Worm (Caenorhabditis elegans) whole organism, L3 larva: ENCODE results near the gene F47G3.3.

Experiments used
- R02D3.7 ChIP-seq: fragments of 150-350 bp; optimal IDR thresholded peaks from 2 replicates; lab custom pipeline; 2014; ENCODE audit warnings: missing biosample characterization, missing genetic modification characterization
- ZK546.5 ChIP-seq: sonication (generic microtip); optimal IDR thresholded peaks from 2 replicates; lab custom pipeline; 2017; ENCODE audit warnings: missing biosample characterization, missing genetic modification characterization
- aly-2 ChIP-seq: fragments of 150-350 bp; optimal IDR thresholded peaks from 2 replicates; lab custom pipeline; 2014; ENCODE audit warnings: missing biosample characterization, missing genetic modification characterization
- ceh-28 ChIP-seq: fragments of 150-350 bp; optimal IDR thresholded peaks from 2 replicates; lab custom pipeline; 2014; ENCODE audit warnings: missing biosample characterization, missing genetic modification reagents, missing genetic modification characterization
- ceh-82 ChIP-seq: fragments of 150-350 bp; optimal IDR thresholded peaks from 2 replicates; lab custom pipeline; 2014; ENCODE audit warnings: missing biosample characterization, missing genetic modification characterization
- ceh-9 ChIP-seq: sonication (generic microtip); optimal IDR thresholded peaks from 2 replicates; lab custom pipeline; 2018; ENCODE audit warnings: missing biosample characterization, missing genetic modification characterization
- daf-12 ChIP-seq: fragments of 150-350 bp; optimal IDR thresholded peaks from 2 replicates; lab custom pipeline; 2014; ENCODE audit warnings: missing biosample characterization, missing genetic modification reagents, missing genetic modification characterization
- egl-27 ChIP-seq: sonication (generic microtip); optimal IDR thresholded peaks from 4 replicates; lab custom pipeline; 2017; ENCODE audit warnings: missing biosample characterization, missing genetic modification reagents, missing genetic modification characterization
- egl-5 ChIP-seq: fragments of 150-350 bp; optimal IDR thresholded peaks from 2 replicates; lab custom pipeline; 2017; ENCODE audit warnings: missing biosample characterization, missing genetic modification reagents, missing genetic modification characterization, inconsistent platforms
- elt-2 ChIP-seq: sonication (generic microtip); optimal IDR thresholded peaks from 2 replicates; lab custom pipeline; 2016; ENCODE audit warnings: missing genetic modification reagents, mild to moderate bottlenecking, missing genetic modification characterization, missing compliant biosample characterization
- eor-1 ChIP-seq, 2 experiments: fragments of 150-350 bp; optimal IDR thresholded peaks; 2 replicates each; lab custom pipeline; 2014 to 2018; ENCODE audit warnings: missing biosample characterization in 2 of 2, missing genetic modification characterization in 2 of 2
- fkh-10 ChIP-seq: sonication (generic microtip); optimal IDR thresholded peaks from 2 replicates; lab custom pipeline; 2017; ENCODE audit warnings: missing biosample characterization, missing genetic modification reagents, missing genetic modification characterization
- hmg-11 ChIP-seq: sonication (generic microtip); optimal IDR thresholded peaks from 2 replicates; lab custom pipeline; 2016; ENCODE audit warnings: missing genetic modification characterization, missing compliant biosample characterization
- jun-1 ChIP-seq: fragments of 150-350 bp; optimal IDR thresholded peaks from 2 replicates; lab custom pipeline; 2014; ENCODE audit warnings: missing biosample characterization, missing genetic modification reagents, missing genetic modification characterization
- lin-15B ChIP-seq: fragments of 150-350 bp; optimal IDR thresholded peaks from 2 replicates; lab custom pipeline; 2014; ENCODE audit warnings: missing biosample characterization, missing genetic modification characterization
- lin-39 ChIP-seq: fragments of 150-350 bp; optimal IDR thresholded peaks from 2 replicates; lab custom pipeline; 2018; ENCODE audit warnings: missing biosample characterization, missing genetic modification reagents, missing genetic modification characterization
- lsy-12 ChIP-seq: sonication (generic microtip); optimal IDR thresholded peaks from 2 replicates; lab custom pipeline; 2016; ENCODE audit warnings: mild to moderate bottlenecking, missing genetic modification characterization, missing compliant biosample characterization
- mdl-1 ChIP-seq: fragments of 150-350 bp; optimal IDR thresholded peaks from 2 replicates; lab custom pipeline; 2014; ENCODE audit warnings: missing biosample characterization, missing genetic modification characterization
- mml-1 ChIP-seq: fragments of 150-350 bp; sonication (generic microtip); optimal IDR thresholded peaks from 3 replicates; lab custom pipeline; 2014; ENCODE audit warnings: missing biosample characterization, missing genetic modification characterization
- nfya-1 ChIP-seq: sonication (generic microtip); optimal IDR thresholded peaks from 2 replicates; lab custom pipeline; 2017; ENCODE audit warnings: missing genetic modification characterization, mild to moderate bottlenecking, missing compliant biosample characterization, antibody characterized with exemption, moderate library complexity; ENCODE audit not compliant: insufficient read depth
- nhr-11 ChIP-seq: fragments of 150-350 bp; optimal IDR thresholded peaks from 2 replicates; lab custom pipeline; 2014; ENCODE audit warnings: missing biosample characterization, missing genetic modification characterization
- nhr-23 ChIP-seq: fragments of 150-350 bp; optimal IDR thresholded peaks from 2 replicates; lab custom pipeline; 2014; ENCODE audit warnings: missing biosample characterization, missing genetic modification reagents, missing genetic modification characterization
- nhr-237 ChIP-seq: fragments of 150-350 bp; optimal IDR thresholded peaks from 2 replicates; lab custom pipeline; 2014; ENCODE audit warnings: missing biosample characterization, missing genetic modification characterization
- nhr-25 ChIP-seq: sonication (generic microtip); optimal IDR thresholded peaks from 2 replicates; lab custom pipeline; 2017; ENCODE audit warnings: missing biosample characterization, missing genetic modification characterization
- nhr-28 ChIP-seq: fragments of 150-350 bp; optimal IDR thresholded peaks from 2 replicates; lab custom pipeline; 2014; ENCODE audit warnings: missing biosample characterization, missing genetic modification characterization
- nhr-43 ChIP-seq: sonication (generic microtip); optimal IDR thresholded peaks from 2 replicates; lab custom pipeline; 2016; ENCODE audit warnings: mild to moderate bottlenecking, missing genetic modification characterization, missing compliant biosample characterization; ENCODE audit not compliant: poor library complexity, severe bottlenecking
- nhr-77 ChIP-seq: fragments of 150-350 bp; optimal IDR thresholded peaks from 2 replicates; lab custom pipeline; 2014; ENCODE audit warnings: missing biosample characterization, missing genetic modification characterization
- pha-4 ChIP-seq: fragments of 150-350 bp; optimal IDR thresholded peaks from 2 replicates; lab custom pipeline; 2014; ENCODE audit warnings: missing biosample characterization, missing genetic modification reagents, missing genetic modification characterization
- pqm-1 ChIP-seq: fragments of 150-350 bp; optimal IDR thresholded peaks from 2 replicates; lab custom pipeline; 2017; ENCODE audit warnings: missing biosample characterization, missing genetic modification characterization, inconsistent platforms
- skn-1 ChIP-seq: fragments of 150-350 bp; optimal IDR thresholded peaks from 2 replicates; lab custom pipeline; 2014; ENCODE audit warnings: missing biosample characterization, missing genetic modification characterization
- snpc-4 ChIP-seq: fragments of 150-350 bp; optimal IDR thresholded peaks from 2 replicates; lab custom pipeline; 2014; ENCODE audit warnings: missing biosample characterization, missing genetic modification characterization
- tbx-2 ChIP-seq: sonication (generic microtip); optimal IDR thresholded peaks from 2 replicates; lab custom pipeline; 2016; ENCODE audit warnings: mild to moderate bottlenecking, missing genetic modification characterization, missing compliant biosample characterization
- unc-62 ChIP-seq: fragments of 150-350 bp; sonication (generic microtip); optimal IDR thresholded peaks from 4 replicates; lab custom pipeline; 2014; ENCODE audit warnings: missing biosample characterization, missing genetic modification reagents, missing genetic modification characterization
- zag-1 ChIP-seq: fragments of 150-350 bp; optimal IDR thresholded peaks from 2 replicates; lab custom pipeline; 2014; ENCODE audit warnings: missing biosample characterization, missing genetic modification characterization
- ztf-11 ChIP-seq: fragments of 150-350 bp; optimal IDR thresholded peaks from 2 replicates; lab custom pipeline; 2014; ENCODE audit warnings: missing biosample characterization, missing genetic modification characterization
- ztf-4 ChIP-seq: fragments of 150-350 bp; optimal IDR thresholded peaks from 2 replicates; lab custom pipeline; 2014; ENCODE audit warnings: missing biosample characterization, missing genetic modification characterization

The F47G3.3 gene

DNA sequence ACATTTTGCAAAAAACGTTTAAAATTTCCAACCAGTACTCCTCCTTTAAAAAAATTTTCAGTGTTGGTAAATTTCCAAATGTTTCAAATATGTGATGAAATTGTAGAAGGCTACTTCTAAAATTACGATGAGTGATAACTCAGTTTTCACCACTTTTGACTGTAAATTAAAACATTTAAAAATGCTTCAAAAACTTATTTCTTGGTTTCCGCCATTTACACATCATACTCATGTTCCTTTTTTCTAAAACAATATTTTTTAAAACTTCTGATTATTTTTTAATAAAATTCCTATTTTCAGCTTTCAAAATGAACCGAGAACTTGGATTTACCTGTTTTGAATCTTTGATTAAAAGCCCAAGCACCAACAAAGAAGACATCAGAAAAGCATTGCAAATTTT, 27.9 kb downstream of the F47G3.3 start, which contains the start of gene C43H6.4:
Gene C43H6.4 (plus strand): TSS at position 301 of the 400 bp plus-strand sequence.
- TF ChIP-seq ceh-9 (tag; lab: Kevin White, UChicago) (no peak), pha-4 (tag; lab: Kevin White, UChicago) (no peak), eor-1 (tag; optimal IDR thresholded peaks at IDR 0.05; lab: Kevin White, UChicago) (no peak), R02D3.7 (tag; lab: Kevin White, UChicago) (no peak), hmg-11 (tag; lab: Kevin White, UChicago) (no peak), jun-1 (tag; lab: Kevin White, UChicago) (no peak), egl-5 (no peak), ceh-28 (tag; lab: Kevin White, UChicago) (no peak), nhr-43 (tag; lab: Kevin White, UChicago) (no peak), lsy-12 (tag; lab: Kevin White, UChicago) (no peak), lin-15B (tag; lab: Kevin White, UChicago) (no peak)

DNA sequence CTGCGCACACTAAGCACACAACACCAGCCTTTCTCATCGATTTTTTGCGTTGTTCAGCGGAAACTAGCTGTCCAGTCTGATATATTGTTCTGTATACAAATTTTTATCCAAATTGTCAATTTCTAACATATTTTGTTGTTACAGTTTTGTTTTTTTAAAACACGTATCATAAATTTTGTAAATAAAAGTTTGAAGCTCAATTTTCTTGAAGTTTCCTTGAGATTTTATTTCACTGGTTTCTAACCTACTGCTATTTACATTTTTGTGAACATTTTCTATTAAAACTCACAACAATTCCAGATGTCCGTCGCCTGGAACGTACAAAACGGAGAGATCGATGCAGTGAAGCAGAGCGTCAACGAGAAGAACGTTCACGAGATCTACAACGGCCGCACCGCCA, 31.4 kb downstream of the F47G3.3 start, which contains the start of gene mtpn-1:
Gene mtpn-1 (plus strand): TSS at position 301 of the 400 bp plus-strand sequence.
- no peak for TF ChIP-seq ceh-82 (tag; lab: Kevin White, UChicago)
- no peak for TF ChIP-seq aly-2 (tag; lab: Kevin White, UChicago)
- no peak for TF ChIP-seq nhr-11 (tag; lab: Kevin White, UChicago)
- no peak for TF ChIP-seq nfya-1
- no peak for TF ChIP-seq egl-27 (tag; lab: Kevin White, UChicago)
- no peak for TF ChIP-seq tbx-2
- no peak for TF ChIP-seq lin-39 (tag; lab: Kevin White, UChicago)
- TF ChIP-seq skn-1 (tag; lab: Kevin White, UChicago), result no peak

DNA sequence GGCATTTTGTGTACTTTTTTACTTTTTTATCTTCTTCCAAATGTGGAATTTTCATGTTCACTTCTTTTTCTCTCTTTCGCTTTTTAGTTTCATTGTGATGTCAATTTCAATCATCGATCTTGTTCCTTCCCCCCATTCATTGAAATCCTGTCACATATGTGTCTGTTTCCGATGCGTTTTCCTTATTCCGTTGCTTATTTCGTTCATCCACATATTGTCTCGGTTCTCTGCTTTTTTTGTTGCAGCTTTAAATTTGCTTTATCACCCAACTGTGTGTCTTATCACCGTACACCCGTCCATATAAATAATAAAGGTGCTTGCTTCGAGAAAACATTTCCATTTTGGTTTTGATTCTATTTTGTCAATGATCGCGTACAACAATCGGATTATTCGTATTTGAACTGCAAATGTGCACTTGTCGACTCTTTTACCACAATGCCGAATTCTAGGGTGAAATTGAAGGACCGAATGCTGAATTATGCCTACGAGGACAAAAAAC, 33.5 kb downstream of the F47G3.3 start, which contains the start of the genes C43H6.12 and trpp-12:
Gene C43H6.12 (plus strand): TSS at position 365 of the 499 bp plus-strand sequence.
Gene trpp-12 (plus strand): TSS at position 449 of the 499 bp plus-strand sequence.
- TF ChIP-seq elt-2 (peak; percentile 9), snpc-4 (tag; lab: Kevin White, UChicago) (no peak), lsy-12 (tag; lab: Kevin White, UChicago) (no peak)

DNA sequence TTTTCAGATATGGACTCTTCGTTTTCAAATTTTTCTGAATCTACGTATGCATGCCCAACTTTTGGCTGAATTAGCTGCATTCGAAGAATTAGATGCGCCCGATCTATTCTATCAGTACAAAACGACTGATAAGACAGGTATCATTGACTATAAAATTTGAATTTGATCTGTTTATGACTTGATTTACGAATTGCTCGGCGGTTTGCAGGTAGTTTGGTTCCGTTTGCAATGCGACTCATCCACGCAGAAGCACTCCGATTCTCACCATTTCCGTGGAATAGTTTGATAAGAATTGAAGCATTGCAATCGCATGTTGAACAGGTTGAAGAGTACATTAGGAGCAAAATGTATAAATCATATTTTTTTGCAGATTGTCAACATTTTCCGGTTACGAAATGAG, 35.2 kb downstream of the F47G3.3 start:
- TF ChIP-seq unc-62 (GFP tag; lab: Kevin White, UChicago), result no peak
- TF ChIP-seq elt-2, result peak; percentile 68
- TF ChIP-seq pqm-1 (tag; lab: Kevin White, UChicago), result peak; percentile 11

DNA sequence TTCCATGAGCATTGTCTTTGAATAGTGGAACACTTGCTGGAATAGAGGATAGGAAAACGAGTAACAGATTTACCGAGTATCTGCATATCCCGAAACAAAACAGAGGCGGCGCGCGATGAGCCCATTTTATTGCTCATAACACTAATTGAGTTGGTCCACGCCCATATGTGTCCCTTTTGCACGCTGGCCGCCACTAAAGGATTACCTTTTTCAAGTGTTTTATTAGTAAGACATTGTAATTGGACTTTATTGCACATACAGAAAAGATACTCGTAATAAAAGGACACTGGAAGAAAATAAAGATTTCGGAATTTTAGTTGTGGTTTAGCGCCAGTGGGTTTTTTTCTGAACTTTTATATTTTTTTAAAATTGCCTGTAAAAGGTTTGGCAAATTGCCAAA, 37.5 kb downstream of the F47G3.3 start, which contains the start of gene hlh-15:
Gene hlh-15 (minus strand): TSS at position 101 of the 400 bp plus-strand sequence.
- TF ChIP-seq aly-2 (tag; lab: Kevin White, UChicago) (no peak), ceh-82 (tag; lab: Kevin White, UChicago) (no peak), ZK546.5 (no peak), nhr-237 (no peak), nhr-25 (no peak), ztf-4 (tag; lab: Kevin White, UChicago) (no peak), ztf-11 (tag; lab: Kevin White, UChicago) (no peak), egl-27 (tag; lab: Kevin White, UChicago) (no peak), nhr-43 (tag; lab: Kevin White, UChicago) (no peak), mml-1 (tag; lab: Kevin White, UChicago) (no peak), pha-4 (tag; lab: Kevin White, UChicago) (no peak), tbx-2 (no peak)
- TF ChIP-seq, all 47 proteins: peak for 0

DNA sequence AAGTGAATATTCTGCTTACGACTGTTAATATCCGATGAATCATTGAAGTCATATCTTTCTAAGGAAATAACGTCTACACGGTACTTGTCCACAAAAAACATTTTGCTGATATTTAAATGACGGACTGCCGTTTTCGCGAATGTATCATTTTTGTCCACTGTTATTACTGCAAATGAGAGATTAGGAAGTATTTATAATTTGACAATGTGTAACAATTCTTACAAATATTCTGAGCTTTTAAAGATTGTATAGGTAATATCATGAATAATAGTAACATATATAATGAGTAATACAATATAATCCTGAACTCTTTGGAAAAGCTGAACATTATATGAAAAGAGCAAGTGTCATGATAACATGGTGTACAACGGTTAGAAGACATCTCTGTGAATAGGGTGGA, 44.0 kb downstream of the F47G3.3 start, which contains the start of gene glr-7:
Gene glr-7 (minus strand): TSS at position 101 of the 400 bp plus-strand sequence.
- TF ChIP-seq egl-27 (tag; lab: Kevin White, UChicago), result no peak
- no peak for TF ChIP-seq zag-1 (tag; lab: Kevin White, UChicago)
- TF ChIP-seq nhr-77 (tag; lab: Kevin White, UChicago), result no peak
- TF ChIP-seq nhr-28 (tag; lab: Kevin White, UChicago), result no peak
- no peak for TF ChIP-seq mml-1 (tag; lab: Kevin White, UChicago)
- TF ChIP-seq fkh-10 (GFP tag; lab: Kevin White, UChicago), result no peak
- TF ChIP-seq hmg-11 (tag; lab: Kevin White, UChicago), result no peak
- no peak for TF ChIP-seq jun-1 (tag; lab: Kevin White, UChicago)
- TF ChIP-seq ceh-28 (tag; lab: Kevin White, UChicago), result no peak
- TF ChIP-seq daf-12 (tag; lab: Kevin White, UChicago), result no peak
- TF ChIP-seq ztf-11 (tag; lab: Kevin White, UChicago), result no peak
- no peak for TF ChIP-seq nhr-23 (tag; lab: Kevin White, UChicago)
- no peak for TF ChIP-seq mdl-1
- no peak for TF ChIP-seq lsy-12 (tag; lab: Kevin White, UChicago)
